Worm (Caenorhabditis elegans) whole organism, late embryonic: ENCODE results near the gene pals-32.

Source experiments
- C08G9.2 ChIP-seq: sonication (generic microtip); optimal IDR thresholded peaks from 2 replicates; lab custom pipeline; 2016; ENCODE audit warnings: mild to moderate bottlenecking, missing genetic modification characterization, moderate library complexity, missing compliant biosample characterization
- F13H6.1 ChIP-seq: sonication (generic microtip); optimal IDR thresholded peaks from 2 replicates; lab custom pipeline; 2016; ENCODE audit warnings: missing genetic modification characterization, missing compliant biosample characterization
- K09A11.1 ChIP-seq: sonication (generic microtip); optimal IDR thresholded peaks from 2 replicates; lab custom pipeline; 2017; ENCODE audit warnings: antibody characterized with exemption, mild to moderate bottlenecking, missing genetic modification characterization, missing compliant biosample characterization; ENCODE audit not compliant: insufficient read depth
- T23F11.4 ChIP-seq: fragments of 200-800 bp; sonication (Bioruptor generic); optimal IDR thresholded peaks from 2 replicates; lab custom pipeline; 2018; ENCODE audit warnings: mild to moderate bottlenecking, missing genetic modification characterization, missing compliant biosample characterization
- ama-1 ChIP-seq: fragments of 150-350 bp; optimal IDR thresholded peaks from 2 replicates; lab custom pipeline; 2014
- ceh-14 ChIP-seq: sonication (generic microtip); optimal IDR thresholded peaks from 2 replicates; lab custom pipeline; 2016; ENCODE audit warnings: missing genotype, missing genetic modification characterization, missing compliant biosample characterization
- ceh-18 ChIP-seq: sonication (generic microtip); optimal IDR thresholded peaks from 2 replicates; lab custom pipeline; 2016; ENCODE audit warnings: missing genetic modification characterization, missing compliant biosample characterization
- ceh-19 ChIP-seq: fragments of 200-800 bp; sonication (Bioruptor generic); optimal IDR thresholded peaks from 2 replicates; lab custom pipeline; 2018; ENCODE audit warnings: mild to moderate bottlenecking, missing genetic modification characterization, missing compliant biosample characterization
- ceh-2 ChIP-seq: sonication (generic microtip); optimal IDR thresholded peaks from 2 replicates; lab custom pipeline; 2016; ENCODE audit warnings: missing genotype, missing genetic modification characterization, missing compliant biosample characterization
- ceh-22 ChIP-seq: sonication (generic microtip); optimal IDR thresholded peaks from 2 replicates; lab custom pipeline; 2017; ENCODE audit warnings: missing biosample characterization, missing genetic modification characterization
- ceh-34 ChIP-seq: sonication (generic microtip); optimal IDR thresholded peaks from 2 replicates; lab custom pipeline; 2016; ENCODE audit warnings: mild to moderate bottlenecking, missing genetic modification characterization, missing compliant biosample characterization
- ceh-48 ChIP-seq: sonication (generic microtip); optimal IDR thresholded peaks from 2 replicates; lab custom pipeline; 2016; ENCODE audit warnings: missing genetic modification characterization, inconsistent platforms, missing compliant biosample characterization
- che-1 ChIP-seq: sonication (generic microtip); optimal IDR thresholded peaks from 2 replicates; lab custom pipeline; 2016; ENCODE audit warnings: mild to moderate bottlenecking, missing genetic modification characterization, missing compliant biosample characterization
- dmd-4 ChIP-seq: sonication (generic microtip); optimal IDR thresholded peaks from 2 replicates; lab custom pipeline; 2016; ENCODE audit warnings: borderline replicate concordance, missing genetic modification characterization, missing compliant biosample characterization
- dve-1 ChIP-seq: sonication (generic microtip); optimal IDR thresholded peaks from 2 replicates; lab custom pipeline; 2017; ENCODE audit warnings: antibody characterized with exemption, mild to moderate bottlenecking, missing genetic modification characterization, missing compliant biosample characterization
- elt-2 ChIP-seq: sonication (generic microtip); optimal IDR thresholded peaks from 2 replicates; lab custom pipeline; 2016; ENCODE audit warnings: missing genetic modification reagents, missing genetic modification characterization, missing compliant biosample characterization
- elt-4 ChIP-seq: sonication (generic microtip); optimal IDR thresholded peaks from 2 replicates; lab custom pipeline; 2016; ENCODE audit warnings: missing genetic modification characterization, missing compliant biosample characterization
- ets-4 ChIP-seq: sonication (generic microtip); optimal IDR thresholded peaks from 2 replicates; lab custom pipeline; 2016; ENCODE audit warnings: missing genetic modification characterization, missing compliant biosample characterization
- eyg-1 ChIP-seq: sonication (generic microtip); optimal IDR thresholded peaks from 2 replicates; lab custom pipeline; 2016; ENCODE audit warnings: missing genotype, missing genetic modification characterization, missing compliant biosample characterization
- fax-1 ChIP-seq: sonication (generic microtip); optimal IDR thresholded peaks from 2 replicates; lab custom pipeline; 2016; ENCODE audit warnings: missing genotype, missing genetic modification characterization, missing compliant biosample characterization
- hlh-13 ChIP-seq: fragments of 200-800 bp; sonication (Bioruptor generic); optimal IDR thresholded peaks from 2 replicates; lab custom pipeline; 2018; ENCODE audit warnings: mild to moderate bottlenecking, missing genetic modification characterization, missing compliant biosample characterization
- hlh-15 ChIP-seq: sonication (generic microtip); optimal IDR thresholded peaks from 2 replicates; lab custom pipeline; 2016; ENCODE audit warnings: missing genetic modification characterization, missing compliant biosample characterization
- hlh-30 ChIP-seq: sonication (generic microtip); optimal IDR thresholded peaks from 2 replicates; lab custom pipeline; 2017; ENCODE audit warnings: antibody characterized with exemption, missing genetic modification characterization, missing compliant biosample characterization; ENCODE audit not compliant: insufficient read depth
- lim-6 ChIP-seq: sonication (generic microtip); optimal IDR thresholded peaks from 2 replicates; lab custom pipeline; 2016; ENCODE audit warnings: missing genetic modification characterization, missing compliant biosample characterization
- madf-2 ChIP-seq: sonication (generic microtip); optimal IDR thresholded peaks from 2 replicates; lab custom pipeline; 2017; ENCODE audit warnings: missing genetic modification characterization, missing compliant biosample characterization
- nfya-1 ChIP-seq: sonication (generic microtip); optimal IDR thresholded peaks from 2 replicates; lab custom pipeline; 2017; ENCODE audit warnings: missing genetic modification characterization, mild to moderate bottlenecking, missing compliant biosample characterization, antibody characterized with exemption, moderate library complexity
- nhr-11 ChIP-seq: fragments of 150-350 bp; optimal IDR thresholded peaks from 2 replicates; lab custom pipeline; 2014; ENCODE audit warnings: missing biosample characterization, missing genetic modification characterization
- odd-2 ChIP-seq: sonication (generic microtip); optimal IDR thresholded peaks from 2 replicates; lab custom pipeline; 2017; ENCODE audit warnings: antibody characterized with exemption, mild to moderate bottlenecking, missing genetic modification characterization, missing compliant biosample characterization
- pag-3 ChIP-seq: sonication (generic microtip); optimal IDR thresholded peaks from 2 replicates; lab custom pipeline; 2016; ENCODE audit warnings: missing compliant biosample characterization, missing genetic modification characterization, borderline replicate concordance
- pat-9 ChIP-seq: fragments of 200-800 bp; sonication (Bioruptor generic); optimal IDR thresholded peaks from 2 replicates; lab custom pipeline; 2018; ENCODE audit warnings: mild to moderate bottlenecking, missing genetic modification characterization, moderate library complexity, missing compliant biosample characterization
- pha-2 ChIP-seq: sonication (generic microtip); optimal IDR thresholded peaks from 2 replicates; lab custom pipeline; 2017; ENCODE audit warnings: mild to moderate bottlenecking, missing genetic modification characterization, missing compliant biosample characterization
- pha-4 ChIP-seq: fragments of 150-350 bp; optimal IDR thresholded peaks from 2 replicates; lab custom pipeline; 2018; ENCODE audit warnings: missing biosample characterization, missing genetic modification reagents, missing genetic modification characterization
- pqm-1 ChIP-seq: sonication (generic microtip); optimal IDR thresholded peaks from 2 replicates; lab custom pipeline; 2016; ENCODE audit warnings: missing genetic modification characterization, missing compliant biosample characterization
- ref-2 ChIP-seq: sonication (generic microtip); optimal IDR thresholded peaks from 2 replicates; lab custom pipeline; 2016; ENCODE audit warnings: missing genetic modification characterization, missing compliant biosample characterization
- rnt-1 ChIP-seq: sonication (generic microtip); optimal IDR thresholded peaks from 2 replicates; lab custom pipeline; 2016; ENCODE audit warnings: missing genetic modification characterization, missing compliant biosample characterization
- sox-2 ChIP-seq: fragments of 200-800 bp; sonication (Bioruptor generic); IDR thresholded peaks from 2 replicates; pipeline ENCODE4 v1.3.6; 2022; ENCODE audit warnings: missing genetic modification reagents, missing genetic modification characterization, missing compliant biosample characterization
- sox-4 ChIP-seq: sonication (generic microtip); optimal IDR thresholded peaks from 2 replicates; lab custom pipeline; 2017; ENCODE audit warnings: mild to moderate bottlenecking, missing genetic modification characterization, inconsistent platforms, missing compliant biosample characterization
- syd-9 ChIP-seq: sonication (generic microtip); optimal IDR thresholded peaks from 2 replicates; lab custom pipeline; 2016; ENCODE audit warnings: mild to moderate bottlenecking, missing genetic modification characterization, moderate library complexity, missing compliant biosample characterization
- tbx-7 ChIP-seq: sonication (generic microtip); optimal IDR thresholded peaks from 2 replicates; lab custom pipeline; 2016; ENCODE audit warnings: missing genotype, missing genetic modification characterization, missing compliant biosample characterization
- unc-42 ChIP-seq: sonication (generic microtip); optimal IDR thresholded peaks from 2 replicates; lab custom pipeline; 2016; ENCODE audit warnings: missing genotype, missing genetic modification characterization, missing compliant biosample characterization
- zip-5 ChIP-seq: sonication (generic microtip); optimal IDR thresholded peaks from 2 replicates; lab custom pipeline; 2016; ENCODE audit warnings: missing genetic modification characterization, missing compliant biosample characterization

pals-32 gene

ce11 chrV:2903227-2903626, 6.8 kb downstream of the pals-32 start, which contains the start of gene C31B8.7:
Gene C31B8.7, minus strand, starts transcription at chrV:2903327.
- no peak for TF ChIP-seq fax-1 (tag; lab: Kevin White, UChicago)
- no peak for TF ChIP-seq unc-42 (tag; lab: Kevin White, UChicago)
- TF ChIP-seq sox-2 (GFP tag; lab: Robert Waterston, UW) = no peak
- no peak for TF ChIP-seq C08G9.2 (tag; lab: Kevin White, UChicago)
- no peak for TF ChIP-seq lim-6
- TF ChIP-seq pha-2 (tag; lab: Kevin White, UChicago) = no peak
- no peak for TF ChIP-seq T23F11.4
- TF ChIP-seq dmd-4 = no peak
- no peak for TF ChIP-seq ceh-19
- TF ChIP-seq che-1 (tag; lab: Kevin White, UChicago) = no peak
- TF ChIP-seq K09A11.1 (tag; lab: Kevin White, UChicago) = no peak
- TF ChIP-seq ets-4 (tag; lab: Kevin White, UChicago) = no peak
- no peak for TF ChIP-seq rnt-1
- TF ChIP-seq pat-9 = no peak

- no peak for TF ChIP-seq hlh-30 (tag; lab: Kevin White, UChicago)
- TF ChIP-seq fax-1 (tag; lab: Kevin White, UChicago) = no peak
- no peak for TF ChIP-seq dve-1 (tag; lab: Kevin White, UChicago)
- TF ChIP-seq odd-2 (tag; lab: Kevin White, UChicago) = no peak
- TF ChIP-seq pag-3 (tag; lab: Kevin White, UChicago) = no peak
- TF ChIP-seq ceh-18 (tag; lab: Kevin White, UChicago) = no peak
- TF ChIP-seq elt-2 = no peak
- TF ChIP-seq madf-2 (tag; lab: Kevin White, UChicago) = no peak
- no peak for TF ChIP-seq nfya-1 (tag; lab: Kevin White, UChicago)
- no peak for TF ChIP-seq pqm-1
Measured at ce11 chrV:2909525-2909924, 13.1 kb downstream of the pals-32 start, which contains the start of gene zmp-3. Gene zmp-3, minus strand, starts transcription at chrV:2909625.

ce11 chrV:2912901-2913300, 16.5 kb downstream of the pals-32 start, which contains the start of gene C31B8.9:
Gene C31B8.9, minus strand, starts transcription at chrV:2913001.
- TF ChIP-seq hlh-13 (GFP tag; lab: Kevin White, UChicago) = no peak
- TF ChIP-seq hlh-15 = no peak
- no peak for TF ChIP-seq ceh-14 (tag; lab: Kevin White, UChicago)
- TF ChIP-seq nhr-11 (tag; lab: Kevin White, UChicago) = no peak
- TF ChIP-seq pha-2 (tag; lab: Kevin White, UChicago) = no peak
- no peak for TF ChIP-seq ets-4 (tag; lab: Kevin White, UChicago)
- no peak for TF ChIP-seq elt-4 (tag; lab: Kevin White, UChicago)
- no peak for TF ChIP-seq eyg-1 (tag; lab: Kevin White, UChicago)
- TF ChIP-seq pha-4 = no peak
- no peak for TF ChIP-seq tbx-7 (tag; lab: Kevin White, UChicago)
- TF ChIP-seq madf-2 (tag; lab: Kevin White, UChicago) = no peak
- TF ChIP-seq ceh-2 (tag; lab: Kevin White, UChicago) = no peak
- no peak for TF ChIP-seq sox-4
- TF ChIP-seq pag-3 (tag; lab: Kevin White, UChicago) = no peak
- no peak for TF ChIP-seq ceh-22 (tag; lab: Kevin White, UChicago)
- no peak for TF ChIP-seq K09A11.1 (tag; lab: Kevin White, UChicago)
- TF ChIP-seq C08G9.2 (tag; lab: Kevin White, UChicago) = no peak

- TF ChIP-seq ceh-22 (tag; lab: Kevin White, UChicago) = no peak
- TF ChIP-seq syd-9 (tag; lab: Kevin White, UChicago) = no peak
- no peak for TF ChIP-seq ama-1 (lab: Kevin White, UChicago)
- no peak for TF ChIP-seq che-1 (tag; lab: Kevin White, UChicago)
- TF ChIP-seq F13H6.1 (tag; lab: Kevin White, UChicago) = no peak
- no peak for TF ChIP-seq ceh-34 (tag; lab: Kevin White, UChicago)
- TF ChIP-seq ceh-48 (tag; lab: Kevin White, UChicago) = no peak
- no peak for TF ChIP-seq pha-4
- TF ChIP-seq zip-5 = no peak
- TF ChIP-seq pat-9 = no peak
- no peak for TF ChIP-seq ref-2
- no peak for TF ChIP-seq nhr-11 (tag; lab: Kevin White, UChicago)
Measured at ce11 chrV:2913948-2914347, 17.5 kb downstream of the pals-32 start, which contains the start of gene srh-146. Gene srh-146, plus strand, starts transcription at chrV:2914248.
